Worm (Caenorhabditis elegans) whole organism, L4/young adult: ENCODE measurements around the gene wip-1.

ENCODE experiments used
- W03F9.2 ChIP-seq: fragments of 150-350 bp; optimal IDR thresholded peaks from 2 replicates; lab custom pipeline; 2014; ENCODE audit warnings: missing biosample characterization, missing genetic modification characterization
- dao-5 ChIP-seq: sonication (generic microtip); optimal IDR thresholded peaks from 2 replicates; lab custom pipeline; 2016; ENCODE audit warnings: missing genotype, missing genetic modification characterization, moderate library complexity, missing compliant biosample characterization
- him-1 ChIP-seq: sonication (generic microtip); optimal IDR thresholded peaks from 2 replicates; lab custom pipeline; 2016; ENCODE audit warnings: missing genotype, missing genetic modification reagents, missing genetic modification characterization, missing compliant biosample characterization

- no peak for TF ChIP-seq him-1 (tag; lab: Kevin White, UChicago)
- no peak for TF ChIP-seq dao-5
- no peak for TF ChIP-seq W03F9.2 (tag; lab: Kevin White, UChicago)
Measured at ce11 chrIII:4987666-4988065, 30.8 kb upstream of the wip-1 start.
